Worm (Caenorhabditis elegans) whole organism, mixed stage, embryonic: ENCODE data around the gene dhs-28.

Source experiments
- M03D4.4 ChIP-seq: sonication (generic microtip); optimal IDR thresholded peaks from 2 replicates; lab custom pipeline; 2017; ENCODE audit warnings: mild to moderate bottlenecking, missing genetic modification characterization, missing compliant biosample characterization
- bed-3 ChIP-seq: fragments of 200-800 bp; sonication (Bioruptor generic); optimal IDR thresholded peaks from 3 replicates; lab custom pipeline; 2018; ENCODE audit warnings: mild to moderate bottlenecking, missing genetic modification characterization, moderate library complexity, missing compliant biosample characterization
- blmp-1 ChIP-seq: fragments of 150-350 bp; optimal IDR thresholded peaks from 2 replicates; lab custom pipeline; 2014; ENCODE audit warnings: missing biosample characterization, missing genetic modification characterization
- ceh-39 ChIP-seq: fragments of 150-350 bp; optimal IDR thresholded peaks from 2 replicates; lab custom pipeline; 2014; ENCODE audit warnings: missing biosample characterization, missing genetic modification characterization
- ceh-43 ChIP-seq: fragments of 200-800 bp; sonication (Bioruptor generic); optimal IDR thresholded peaks from 2 replicates; lab custom pipeline; 2018; ENCODE audit warnings: mild to moderate bottlenecking, missing genetic modification characterization, moderate library complexity, missing compliant biosample characterization
- ceh-83 ChIP-seq: fragments of 200-800 bp; sonication (Bioruptor generic); optimal IDR thresholded peaks from 2 replicates; lab custom pipeline; 2018; ENCODE audit warnings: mild to moderate bottlenecking, missing genetic modification characterization, missing compliant biosample characterization
- ces-1 ChIP-seq: fragments of 150-350 bp; optimal IDR thresholded peaks from 2 replicates; lab custom pipeline; 2014; ENCODE audit warnings: missing biosample characterization, missing genetic modification reagents, missing genetic modification characterization
- cnd-1 ChIP-seq: fragments of 200-800 bp; sonication (Bioruptor generic); optimal IDR thresholded peaks from 2 replicates; lab custom pipeline; 2018; ENCODE audit warnings: mild to moderate bottlenecking, missing genetic modification characterization, missing compliant biosample characterization
- drap-1 ChIP-seq: fragments of 200-800 bp; sonication (Bioruptor generic); optimal IDR thresholded peaks from 3 replicates; lab custom pipeline; 2018; ENCODE audit warnings: mild to moderate bottlenecking, missing genetic modification characterization, missing compliant biosample characterization
- elt-1 ChIP-seq: sonication (generic microtip); optimal IDR thresholded peaks from 2 replicates; lab custom pipeline; 2017; ENCODE audit warnings: missing genetic modification characterization, mild to moderate bottlenecking, missing compliant biosample characterization, antibody characterized with exemption, moderate library complexity, borderline replicate concordance; ENCODE audit not compliant: insufficient read depth
- elt-3 ChIP-seq: fragments of 150-350 bp; optimal IDR thresholded peaks from 2 replicates; lab custom pipeline; 2014; ENCODE audit warnings: missing biosample characterization, missing genetic modification characterization
- flh-1 ChIP-seq: fragments of 200-800 bp; sonication (Bioruptor generic); optimal IDR thresholded peaks from 2 replicates; lab custom pipeline; 2018; ENCODE audit warnings: mild to moderate bottlenecking, missing genetic modification characterization, moderate library complexity, missing compliant biosample characterization
- ham-2 ChIP-seq: fragments of 200-800 bp; sonication (Bioruptor generic); optimal IDR thresholded peaks from 2 replicates; lab custom pipeline; 2018; ENCODE audit warnings: mild to moderate bottlenecking, missing genetic modification characterization, missing compliant biosample characterization
- hlh-1 ChIP-seq: fragments of 150-350 bp; optimal IDR thresholded peaks from 2 replicates; lab custom pipeline; 2014; ENCODE audit warnings: missing biosample characterization, missing genetic modification reagents, missing genetic modification characterization
- lin-13 ChIP-seq: fragments of 150-350 bp; optimal IDR thresholded peaks from 2 replicates; lab custom pipeline; 2014; ENCODE audit warnings: missing biosample characterization, missing genetic modification characterization
- lin-32 ChIP-seq: fragments of 200-800 bp; sonication (Bioruptor generic); optimal IDR thresholded peaks from 2 replicates; lab custom pipeline; 2018; ENCODE audit warnings: mild to moderate bottlenecking, missing genetic modification characterization, missing compliant biosample characterization
- lsy-2 ChIP-seq: fragments of 150-350 bp; optimal IDR thresholded peaks from 2 replicates; lab custom pipeline; 2014; ENCODE audit warnings: missing biosample characterization, missing genetic modification characterization
- mep-1 ChIP-seq: fragments of 150-350 bp; optimal IDR thresholded peaks from 2 replicates; lab custom pipeline; 2017; ENCODE audit warnings: missing biosample characterization, missing genetic modification reagents, missing genetic modification characterization, inconsistent platforms
- mls-2 ChIP-seq: sonication (generic microtip); optimal IDR thresholded peaks from 2 replicates; lab custom pipeline; 2016; ENCODE audit warnings: mild to moderate bottlenecking, missing genetic modification characterization, moderate library complexity, missing compliant biosample characterization
- nhr-12 ChIP-seq: fragments of 150-350 bp; optimal IDR thresholded peaks from 2 replicates; lab custom pipeline; 2014; ENCODE audit warnings: missing biosample characterization, missing genetic modification characterization
- nhr-2 ChIP-seq: fragments of 150-350 bp; optimal IDR thresholded peaks from 2 replicates; lab custom pipeline; 2014; ENCODE audit warnings: missing biosample characterization, missing genetic modification characterization
- nhr-237 ChIP-seq: fragments of 150-350 bp; optimal IDR thresholded peaks from 2 replicates; lab custom pipeline; 2014; ENCODE audit warnings: missing biosample characterization, missing genetic modification characterization
- nhr-76 ChIP-seq: sonication (generic microtip); optimal IDR thresholded peaks from 2 replicates; lab custom pipeline; 2017; ENCODE audit warnings: missing biosample characterization, missing genetic modification characterization
- pha-4 ChIP-seq: fragments of 150-350 bp; optimal IDR thresholded peaks from 2 replicates; lab custom pipeline; 2018; ENCODE audit warnings: missing biosample characterization, missing genetic modification reagents, missing genetic modification characterization
- sem-2 ChIP-seq: fragments of 200-800 bp; sonication (Bioruptor generic); optimal IDR thresholded peaks from 2 replicates; lab custom pipeline; 2018; ENCODE audit warnings: mild to moderate bottlenecking, missing genetic modification characterization, missing compliant biosample characterization
- sptf-1 ChIP-seq: sonication (generic microtip); optimal IDR thresholded peaks from 2 replicates; lab custom pipeline; 2017; ENCODE audit warnings: mild to moderate bottlenecking, missing genetic modification characterization, moderate library complexity, missing compliant biosample characterization
- unc-120 ChIP-seq: sonication (generic microtip); optimal IDR thresholded peaks from 2 replicates; lab custom pipeline; 2017; ENCODE audit warnings: missing genetic modification characterization, missing compliant biosample characterization; ENCODE audit not compliant: poor library complexity, severe bottlenecking
- unc-39 ChIP-seq: fragments of 150-350 bp; optimal IDR thresholded peaks from 2 replicates; lab custom pipeline; 2014; ENCODE audit warnings: missing biosample characterization, missing genetic modification characterization
- unc-62 ChIP-seq: fragments of 150-350 bp; optimal IDR thresholded peaks from 2 replicates; lab custom pipeline; 2014; ENCODE audit warnings: missing biosample characterization, missing genetic modification reagents, missing genetic modification characterization
- zip-8 ChIP-seq: fragments of 150-350 bp; optimal IDR thresholded peaks from 2 replicates; lab custom pipeline; 2014; ENCODE audit warnings: missing biosample characterization, missing genetic modification characterization
- ztf-11 ChIP-seq: fragments of 150-350 bp; optimal IDR thresholded peaks from 2 replicates; lab custom pipeline; 2014; ENCODE audit warnings: missing biosample characterization, missing genetic modification characterization

dhs-28 gene

ce11 chrX:6801546-6801945 lies 16.7 kb upstream of the dhs-28 start:
- TF ChIP-seq drap-1 (GFP tag; lab: Kevin White, UChicago), result no peak
- TF ChIP-seq lin-32 (GFP tag; lab: Kevin White, UChicago), result no peak
- TF ChIP-seq unc-120 (tag; lab: Kevin White, UChicago), result no peak
- TF ChIP-seq cnd-1 (tag; lab: Kevin White, UChicago), result no peak
- TF ChIP-seq hlh-1 (tag; lab: Kevin White, UChicago), result peak; percentile 82
- TF ChIP-seq unc-39 (tag; lab: Kevin White, UChicago), result no peak
- no peak for TF ChIP-seq nhr-76 (tag; lab: Kevin White, UChicago)
- TF ChIP-seq sptf-1 (tag; lab: Kevin White, UChicago), result no peak

- TF ChIP-seq mls-2 (tag; lab: Kevin White, UChicago), result no peak
- no peak for TF ChIP-seq ces-1
- no peak for TF ChIP-seq unc-120 (tag; lab: Kevin White, UChicago)
- no peak for TF ChIP-seq nhr-12 (tag; lab: Kevin White, UChicago)
Measured at ce11 chrX:6804405-6804804, 13.8 kb upstream of the dhs-28 start.

- TF ChIP-seq pha-4 (tag; lab: Kevin White, UChicago) (peak; percentile 29), M03D4.4 (tag; lab: Kevin White, UChicago) (no peak), ces-1 (peak; percentile 86), sptf-1 (tag; lab: Kevin White, UChicago) (no peak), mep-1 (tag; lab: Kevin White, UChicago) (peak; percentile 16), lin-32 (GFP tag; lab: Kevin White, UChicago) (no peak), ceh-43 (GFP tag; lab: Kevin White, UChicago) (no peak), bed-3 (no peak)
Measured at ce11 chrX:6804857-6805256, 13.4 kb upstream of the dhs-28 start.

- TF ChIP-seq ztf-11 (no peak), elt-1 (tag; lab: Kevin White, UChicago) (no peak), ceh-83 (no peak), ceh-39 (tag; lab: Kevin White, UChicago) (no peak), nhr-237 (tag; lab: Kevin White, UChicago) (no peak), blmp-1 (tag; lab: Kevin White, UChicago) (no peak), sptf-1 (tag; lab: Kevin White, UChicago) (no peak), sem-2 (GFP tag; lab: Kevin White, UChicago) (no peak), flh-1 (no peak), ces-1 (no peak), ham-2 (no peak), lsy-2 (no peak), mls-2 (tag; lab: Kevin White, UChicago) (no peak), zip-8 (no peak), unc-62 (GFP tag; lab: Kevin White, UChicago) (no peak), lin-13 (tag; lab: Kevin White, UChicago) (no peak)
Measured at ce11 chrX:6805427-6805826, 12.8 kb upstream of the dhs-28 start.

- peak; percentile 10 for TF ChIP-seq hlh-1 (tag; lab: Kevin White, UChicago)
- TF ChIP-seq drap-1 (GFP tag; lab: Kevin White, UChicago), result peak; percentile 25
- no peak for TF ChIP-seq sem-2 (GFP tag; lab: Kevin White, UChicago)
- TF ChIP-seq unc-120 (tag; lab: Kevin White, UChicago), result peak; percentile 8
Measured at ce11 chrX:6806463-6806862, 11.8 kb upstream of the dhs-28 start, which contains the start of gene atg-2. TSS of gene atg-2 (plus strand) at chrX:6806763.

ce11 chrX:6807137-6807861 lies 10.9 kb upstream of the dhs-28 start:
- TF ChIP-seq cnd-1 (tag; lab: Kevin White, UChicago) (peak; percentile 58), lin-32 (GFP tag; lab: Kevin White, UChicago) (no peak), elt-3 (tag; lab: Kevin White, UChicago) (no peak), nhr-2 (tag; lab: Kevin White, UChicago) (peak; percentile 19), drap-1 (GFP tag; lab: Kevin White, UChicago) (peak; percentile 22), ces-1 (no peak), mls-2 (tag; lab: Kevin White, UChicago) (peak; percentile 61)
